Fruit fly (Drosophila melanogaster) Kc167 (cell line): Measurements from ENCODE around the gene CG11911.

Experiments
- Myc ChIP-seq: fragments of >200 bp; optimal IDR thresholded peaks from 2 replicates; lab custom pipeline; 2017; ENCODE audit warnings: missing external identifiers
- Sin3A ChIP-seq: fragments of >200 bp; optimal IDR thresholded peaks from 2 replicates; lab custom pipeline; 2018; ENCODE audit warnings: missing external identifiers
- h ChIP-seq: fragments of >200 bp; optimal IDR thresholded peaks from 3 replicates; lab custom pipeline; 2018; ENCODE audit warnings: missing external identifiers
- insv ChIP-seq: fragments of >200 bp; optimal IDR thresholded peaks from 3 replicates; lab custom pipeline; 2018; ENCODE audit warnings: missing external identifiers
- psq ChIP-seq: fragments of >200 bp; optimal IDR thresholded peaks from 2 replicates; lab custom pipeline; 2017; ENCODE audit warnings: missing external identifiers
- ttk ChIP-seq: sonication (Bioruptor generic); optimal IDR thresholded peaks from 2 replicates; lab custom pipeline; 2017; ENCODE audit warnings: missing external identifiers

Gene CG11911

DNA sequence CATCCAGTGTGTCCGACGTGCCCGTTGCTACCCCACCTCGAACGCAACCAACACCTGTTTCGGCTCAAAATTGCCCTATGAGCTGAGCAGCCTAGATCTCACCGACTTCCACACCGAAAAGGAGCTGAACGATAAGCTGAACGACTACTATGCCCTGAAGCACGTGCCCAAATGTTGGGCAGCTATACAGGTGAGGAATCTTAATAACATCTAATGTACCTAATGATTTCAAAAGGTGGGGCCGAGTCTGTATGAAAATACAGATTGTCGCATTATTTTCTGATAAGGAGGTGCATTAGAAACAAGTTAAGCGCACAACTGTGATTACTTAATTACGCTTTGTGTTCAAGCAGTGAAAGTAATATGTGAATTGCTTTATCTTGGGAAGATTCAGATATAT, 42.9 kb downstream of the CG11911 start, which contains the start of gene CG17078:
CG17078 (minus strand) TSS at position 101 of the 400 bp plus-strand sequence.
- TF ChIP-seq ttk (no peak), psq (no peak), h (lab: Kevin White, UChicago) (no peak), insv (lab: Kevin White, UChicago) (no peak), Myc (lab: Kevin White, UChicago) (no peak), Sin3A (no peak)

DNA sequence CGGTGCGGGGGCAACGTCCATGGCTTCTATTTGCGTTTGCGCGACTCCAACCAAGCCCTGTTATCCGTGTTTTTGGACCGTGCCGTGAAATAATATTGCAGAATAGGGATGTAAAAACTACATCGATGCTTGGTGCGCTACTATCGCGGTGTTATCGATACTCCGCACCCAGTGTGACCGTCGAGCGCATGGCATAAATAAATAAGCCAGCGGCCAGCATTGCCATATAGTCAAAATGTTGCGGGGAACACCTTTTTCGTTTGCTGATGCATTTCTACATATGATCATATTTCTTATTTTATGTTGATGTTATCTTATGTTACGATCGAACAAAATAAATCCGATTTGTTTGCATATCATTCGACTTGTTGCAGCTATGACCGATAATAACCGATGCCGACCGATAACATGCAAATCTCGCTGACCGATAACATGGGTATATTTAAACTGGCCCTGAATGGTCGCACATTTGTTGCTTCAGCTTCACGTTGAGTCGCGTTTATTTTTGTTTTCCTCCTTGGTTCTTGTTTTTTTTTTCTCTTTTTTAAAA, 43.9 kb downstream of the CG11911 start, which contains the start of gene smo:
smo (plus strand) TSS at position 461 of the 550 bp plus-strand sequence.
- TF ChIP-seq h (lab: Kevin White, UChicago) (no peak), psq (no peak), Sin3A (no peak), insv (lab: Kevin White, UChicago) (no peak)

DNA sequence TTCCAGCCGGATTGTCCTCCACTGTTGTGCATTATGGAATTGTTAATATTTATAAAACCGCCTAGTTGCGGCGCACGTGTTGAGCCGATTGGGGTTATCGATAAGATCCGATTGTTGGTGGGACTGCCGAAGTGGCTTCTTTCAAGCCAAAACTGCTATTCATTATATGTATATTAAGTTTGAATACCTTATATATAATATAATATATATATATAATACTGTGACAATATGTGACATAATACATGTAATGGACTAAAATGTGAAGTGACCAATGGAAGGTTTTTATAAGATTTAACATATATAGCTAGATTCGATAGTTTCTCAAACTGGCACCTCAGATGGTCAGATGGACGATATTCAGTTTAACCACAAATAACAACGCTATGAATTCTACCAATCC, 47.4 kb downstream of the CG11911 start, which contains the start of the genes mbm and CG11555:
mbm (minus strand) TSS at position 113 of the 400 bp plus-strand sequence.
CG11555 (plus strand) TSS at position 234 of the 400 bp plus-strand sequence.
- TF ChIP-seq Sin3A: no peak
- no peak for TF ChIP-seq ttk
- no peak for TF ChIP-seq Myc (lab: Kevin White, UChicago)

DNA sequence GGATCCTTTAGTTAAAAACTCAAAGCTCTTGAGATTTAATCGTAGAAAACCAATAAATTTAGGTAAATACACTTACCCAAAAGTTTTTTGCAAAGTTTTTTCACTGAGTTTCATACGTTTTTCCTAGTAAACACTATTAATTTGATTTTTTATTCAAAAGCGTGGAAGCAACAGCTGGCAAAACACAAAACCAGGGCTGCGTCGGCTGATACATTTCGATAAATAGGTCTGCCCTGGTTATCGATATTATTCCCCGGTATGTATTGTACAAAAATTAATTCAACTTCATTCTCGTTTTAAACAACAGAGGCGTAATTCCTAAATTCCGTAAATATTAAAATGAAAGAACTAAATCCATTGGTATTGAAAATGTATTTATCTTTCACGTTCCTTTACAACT, 49.5 kb downstream of the CG11911 start, which contains the start of gene Dus1:
Dus1 (minus strand) TSS at position 192 of the 400 bp plus-strand sequence.
- no peak for TF ChIP-seq Myc (lab: Kevin White, UChicago)
